Fruit fly (Drosophila melanogaster) whole organism, wandering third instar larva: ENCODE data around the gene Not10.

Source experiments
- N ChIP-seq: fragments of >200 bp; optimal IDR thresholded peaks from 2 replicates; lab custom pipeline; 2018; ENCODE audit warnings: missing biosample characterization, missing external identifiers, missing genetic modification characterization
- OdsH ChIP-seq: fragments of 200-800 bp; sonication (Bioruptor generic); optimal IDR thresholded peaks from 2 replicates; lab custom pipeline; 2016; ENCODE audit warnings: missing biosample characterization, mild to moderate bottlenecking, missing genetic modification characterization
- Vsx2 ChIP-seq: fragments of 200-300, 225-300 bp; sonication (Bioruptor generic); optimal IDR thresholded peaks from 2 replicates; lab custom pipeline; 2018; ENCODE audit warnings: missing biosample characterization, missing genetic modification characterization; ENCODE audit not compliant: partially characterized antibody
- h ChIP-seq: fragments of 200-800 bp; sonication (Bioruptor generic); optimal IDR thresholded peaks from 3 replicates; lab custom pipeline; 2016; ENCODE audit warnings: missing biosample characterization, mild to moderate bottlenecking, missing genetic modification characterization
- jim ChIP-seq: fragments of 175-275, 200-325 bp; sonication (Bioruptor generic); optimal IDR thresholded peaks from 2 replicates; lab custom pipeline; 2016; ENCODE audit warnings: missing biosample characterization, mild to moderate bottlenecking, missing genetic modification characterization
- rgr ChIP-seq: fragments of 200-800 bp; sonication (Bioruptor generic); optimal IDR thresholded peaks from 3 replicates; lab custom pipeline; 2016; ENCODE audit warnings: missing biosample characterization, mild to moderate bottlenecking, missing genetic modification characterization
- tai ChIP-seq: sonication (Bioruptor generic); optimal IDR thresholded peaks from 2 replicates; lab custom pipeline; 2016; ENCODE audit warnings: missing biosample characterization, missing genetic modification characterization

dm6 chr3R:12630369-12630768 lies at the start of gene Not10:
- TF ChIP-seq rgr (GFP tag; lab: Kevin White, UChicago) (no peak), OdsH (GFP tag; lab: Kevin White, UChicago) (no peak), tai (GFP tag; lab: Kevin White, UChicago) (no peak), N (GFP tag; lab: Kevin White, UChicago) (no peak), h (GFP tag; lab: Kevin White, UChicago) (no peak), jim (GFP tag; lab: Kevin White, UChicago) (no peak), Vsx2 (GFP tag; lab: Kevin White, UChicago) (no peak)
